Worm (Caenorhabditis elegans) whole organism, mixed stage, embryonic: ENCODE measurements around the gene F58G6.3.

Experiments used
- ces-1 ChIP-seq: fragments of 150-350 bp; optimal IDR thresholded peaks from 2 replicates; lab custom pipeline; 2014; ENCODE audit warnings: missing biosample characterization, missing genetic modification reagents, missing genetic modification characterization
- mep-1 ChIP-seq: fragments of 150-350 bp; optimal IDR thresholded peaks from 2 replicates; lab custom pipeline; 2017; ENCODE audit warnings: missing biosample characterization, missing genetic modification reagents, missing genetic modification characterization, inconsistent platforms
- mls-2 ChIP-seq: sonication (generic microtip); optimal IDR thresholded peaks from 2 replicates; lab custom pipeline; 2016; ENCODE audit warnings: mild to moderate bottlenecking, missing genetic modification characterization, moderate library complexity, missing compliant biosample characterization
- pha-4 ChIP-seq: fragments of 150-350 bp; optimal IDR thresholded peaks from 2 replicates; lab custom pipeline; 2018; ENCODE audit warnings: missing biosample characterization, missing genetic modification reagents, missing genetic modification characterization
- snpc-4 ChIP-seq: fragments of 150-350 bp; optimal IDR thresholded peaks from 2 replicates; lab custom pipeline; 2014; ENCODE audit warnings: missing biosample characterization, missing genetic modification characterization
- unc-120 ChIP-seq: sonication (generic microtip); optimal IDR thresholded peaks from 2 replicates; lab custom pipeline; 2017; ENCODE audit warnings: missing genetic modification characterization, missing compliant biosample characterization; ENCODE audit not compliant: poor library complexity, severe bottlenecking
- unc-39 ChIP-seq: fragments of 150-350 bp; optimal IDR thresholded peaks from 2 replicates; lab custom pipeline; 2014; ENCODE audit warnings: missing biosample characterization, missing genetic modification characterization
- zip-8 ChIP-seq: fragments of 150-350 bp; optimal IDR thresholded peaks from 2 replicates; lab custom pipeline; 2014; ENCODE audit warnings: missing biosample characterization, missing genetic modification characterization
- ztf-11 ChIP-seq: fragments of 150-350 bp; optimal IDR thresholded peaks from 2 replicates; lab custom pipeline; 2014; ENCODE audit warnings: missing biosample characterization, missing genetic modification characterization

ce11 chrIV:9615511-9615910 is 37.8 kb upstream of the F58G6.3 start:
- no peak for TF ChIP-seq mls-2 (tag; lab: Kevin White, UChicago)
- TF ChIP-seq unc-39 (tag; lab: Kevin White, UChicago) = no peak
- no peak for TF ChIP-seq zip-8 (tag; lab: Kevin White, UChicago)
- no peak for TF ChIP-seq pha-4 (tag; lab: Kevin White, UChicago)
- no peak for TF ChIP-seq mep-1 (tag; lab: Kevin White, UChicago)
- TF ChIP-seq snpc-4 (tag; lab: Kevin White, UChicago) = no peak
- no peak for TF ChIP-seq unc-120 (tag; lab: Kevin White, UChicago)
- no peak for TF ChIP-seq ztf-11
- no peak for TF ChIP-seq ces-1 (GFP tag; lab: Kevin White, UChicago)
